Worm (Caenorhabditis elegans) whole organism, L1 larva: Measurements from ENCODE around the gene ZC477.7.

Experiments used
- aly-2 ChIP-seq: fragments of 150-350 bp; optimal IDR thresholded peaks from 2 replicates; lab custom pipeline; 2014; ENCODE audit warnings: missing biosample characterization, missing genetic modification characterization
- ces-1 ChIP-seq: fragments of 150-350 bp; optimal IDR thresholded peaks from 2 replicates; lab custom pipeline; 2014; ENCODE audit warnings: missing biosample characterization, missing genetic modification reagents, missing genetic modification characterization
- elt-3 ChIP-seq, 6 experiments: fragments of 150-350 bp in 1 of 6; sonication (generic microtip); optimal IDR thresholded peaks; 2 replicates each; lab custom pipeline; 2017 to 2018; ENCODE audit warnings: missing biosample characterization in 6 of 6, missing genetic modification characterization in 6 of 6, inconsistent platforms in 1 of 6
- fkh-10 ChIP-seq: sonication (generic microtip); optimal IDR thresholded peaks from 2 replicates; lab custom pipeline; 2017; ENCODE audit warnings: missing biosample characterization, missing genetic modification reagents, missing genetic modification characterization
- fkh-4 ChIP-seq: sonication (generic microtip); optimal IDR thresholded peaks from 2 replicates; lab custom pipeline; 2016; ENCODE audit warnings: missing compliant biosample characterization, missing genetic modification characterization, borderline replicate concordance
- lin-15B ChIP-seq: fragments of 150-350 bp; sonication (generic microtip); optimal IDR thresholded peaks from 3 replicates; lab custom pipeline; 2014; ENCODE audit warnings: missing biosample characterization, missing genetic modification characterization
- lsy-2 ChIP-seq, 2 experiments: fragments of 150-350 bp; optimal IDR thresholded peaks; 2 replicates each; lab custom pipeline; 2014; ENCODE audit warnings: missing biosample characterization in 2 of 2, missing genetic modification characterization in 2 of 2
- mep-1 ChIP-seq: fragments of 150-350 bp; optimal IDR thresholded peaks from 2 replicates; lab custom pipeline; 2014; ENCODE audit warnings: missing biosample characterization, missing genetic modification characterization
- pqm-1 ChIP-seq: sonication (generic microtip); optimal IDR thresholded peaks from 3 replicates; lab custom pipeline; 2017; ENCODE audit warnings: missing biosample characterization, missing genetic modification characterization
- tlp-1 ChIP-seq: fragments of 150-350 bp; optimal IDR thresholded peaks from 2 replicates; lab custom pipeline; 2014; ENCODE audit warnings: missing biosample characterization, missing genetic modification characterization
- unc-62 ChIP-seq: fragments of 150-350 bp; optimal IDR thresholded peaks from 2 replicates; lab custom pipeline; 2014; ENCODE audit warnings: missing biosample characterization, missing genetic modification reagents, missing genetic modification characterization
- xbp-1 ChIP-seq: sonication (generic microtip); optimal IDR thresholded peaks from 2 replicates; lab custom pipeline; 2016; ENCODE audit warnings: missing genetic modification characterization, missing compliant biosample characterization
- zag-1 ChIP-seq: fragments of 150-350 bp; optimal IDR thresholded peaks from 2 replicates; lab custom pipeline; 2014; ENCODE audit warnings: missing biosample characterization, missing genetic modification characterization
- ztf-11 ChIP-seq, 2 experiments: sonication (generic microtip); optimal IDR thresholded peaks; 2 replicates each; lab custom pipeline; 2016 to 2017; ENCODE audit warnings: missing genetic modification characterization in 2 of 2, missing biosample characterization in 1 of 2, missing compliant biosample characterization in 1 of 2

- no peak for TF ChIP-seq lin-15B (tag; lab: Kevin White, UChicago)
- TF ChIP-seq lsy-2 (tag; optimal IDR thresholded peaks at IDR 0.05; lab: Kevin White, UChicago) = peak in 1 of 2 experiments; percentile 39
- TF ChIP-seq unc-62 (GFP tag; lab: Kevin White, UChicago) = no peak
- no peak for TF ChIP-seq fkh-10 (GFP tag; lab: Kevin White, UChicago)
- no peak for TF ChIP-seq ces-1 (GFP tag; lab: Kevin White, UChicago)
- TF ChIP-seq elt-3 (tag; optimal IDR thresholded peaks at IDR 0.05; lab: Kevin White, UChicago) = no peak
- TF ChIP-seq ztf-11 (tag; optimal IDR thresholded peaks at IDR 0.05; lab: Kevin White, UChicago) = no peak
- no peak for TF ChIP-seq aly-2 (tag; lab: Kevin White, UChicago)
- no peak for TF ChIP-seq xbp-1 (tag; lab: Kevin White, UChicago)
- TF ChIP-seq pqm-1 = no peak
- TF ChIP-seq mep-1 (tag; lab: Kevin White, UChicago) = no peak
- TF ChIP-seq tlp-1 = no peak
- TF ChIP-seq zag-1 (tag; lab: Kevin White, UChicago) = no peak
- TF ChIP-seq fkh-4 = no peak
Measured at ce11 chrIV:7156356-7156755, 45.1 kb upstream of the ZC477.7 start, which contains the start of gene maph-9.
